Worm (Caenorhabditis elegans) whole organism, midembryonic: ENCODE results near the gene F01G4.4.

Source experiments
- T22C8.4 ChIP-seq: fragments of 200-800 bp; sonication (Bioruptor generic); IDR thresholded peaks from 2 replicates; pipeline ENCODE4 v1.3.6; 2022; ENCODE audit warnings: missing genetic modification characterization, missing compliant biosample characterization
- cog-1 ChIP-seq: sonication (generic microtip); optimal IDR thresholded peaks from 2 replicates; lab custom pipeline; 2016; ENCODE audit warnings: missing genetic modification characterization, missing compliant biosample characterization
- flt-1 ChIP-seq: fragments of 200-800 bp; sonication (Bioruptor generic); IDR thresholded peaks from 2 replicates; pipeline ENCODE4 v1.3.6; 2022; ENCODE audit warnings: missing genetic modification characterization, missing compliant biosample characterization
- klf-2 ChIP-seq: fragments of 200-800 bp; sonication (Bioruptor generic); conservative IDR thresholded peaks from 2 replicates; pipeline ENCODE4 v1.3.6; 2022; ENCODE audit warnings: missing genetic modification reagents, missing genetic modification characterization, missing compliant biosample characterization
- med-1 ChIP-seq: sonication (generic microtip); optimal IDR thresholded peaks from 2 replicates; lab custom pipeline; 2017; ENCODE audit warnings: missing genetic modification characterization, mild to moderate bottlenecking, missing compliant biosample characterization, antibody characterized with exemption, missing genetic modification reagents; ENCODE audit not compliant: insufficient read depth
- ref-1 ChIP-seq: fragments of 200-800 bp; sonication (Bioruptor generic); conservative IDR thresholded peaks from 2 replicates; pipeline ENCODE4 v1.3.6; 2022; ENCODE audit warnings: missing genetic modification reagents, missing genetic modification characterization, missing compliant biosample characterization
- tab-1 ChIP-seq: fragments of 200-800 bp; sonication (Bioruptor generic); IDR thresholded peaks from 2 replicates; pipeline ENCODE4 v1.3.6; 2022; ENCODE audit warnings: missing genetic modification characterization, missing compliant biosample characterization
- ztf-23 ChIP-seq: fragments of 200-800 bp; sonication (Bioruptor generic); IDR thresholded peaks from 2 replicates; pipeline ENCODE4 v1.3.6; 2022; ENCODE audit warnings: missing genetic modification reagents, missing genetic modification characterization, missing compliant biosample characterization
- ztf-29 ChIP-seq: fragments of 200-800 bp; sonication (Bioruptor generic); IDR thresholded peaks from 2 replicates; pipeline ENCODE4 v1.3.6; 2022; ENCODE audit warnings: missing genetic modification reagents, missing genetic modification characterization, missing compliant biosample characterization

The F01G4.4 gene

DNA sequence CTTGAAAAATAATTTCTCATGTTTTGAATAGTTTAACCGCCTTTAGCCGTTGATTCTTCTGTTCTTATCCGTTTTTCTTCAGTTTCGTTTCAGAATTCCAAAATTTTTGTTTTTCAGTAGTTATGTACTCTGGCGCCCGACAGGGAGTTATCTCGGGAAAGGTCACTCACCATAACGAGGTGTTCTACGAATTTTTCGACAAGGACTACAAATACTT, at the start of gene F01G4.4:
F01G4.4 (plus strand) TSS at position 118 of the 217 bp plus-strand sequence.
- TF ChIP-seq klf-2 (no peak), tab-1 (no peak), ztf-29 (no peak), cog-1 (tag; lab: Kevin White, UChicago) (no peak), flt-1 (GFP tag; lab: Robert Waterston, UW) (no peak), ref-1 (GFP tag; lab: Robert Waterston, UW) (no peak), med-1 (no peak), T22C8.4 (GFP tag; lab: Robert Waterston, UW) (no peak)

DNA sequence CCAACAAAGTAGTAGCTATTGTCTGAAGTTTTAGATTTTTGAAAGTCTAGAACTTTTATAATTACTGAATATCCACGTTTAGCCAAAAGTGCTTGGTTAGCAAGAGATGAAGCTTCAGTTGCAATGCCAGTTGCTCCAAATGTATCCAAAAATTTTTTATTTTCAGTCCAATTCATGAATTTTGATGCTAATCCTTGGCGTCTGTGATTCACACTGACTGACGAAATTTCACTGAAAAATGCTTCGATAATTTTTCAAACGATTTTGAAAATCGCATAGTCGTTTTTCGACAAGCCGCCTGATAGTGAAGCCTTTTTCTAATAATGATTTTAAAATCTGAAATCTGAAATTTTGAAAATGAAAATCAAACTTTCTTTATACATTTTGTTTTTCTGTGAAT, 49.1 kb upstream of the F01G4.4 start:
- TF ChIP-seq T22C8.4 (GFP tag; lab: Robert Waterston, UW) (no peak), cog-1 (tag; lab: Kevin White, UChicago) (no peak), flt-1 (GFP tag; lab: Robert Waterston, UW) (no peak), ztf-29 (no peak), klf-2 (no peak), ref-1 (GFP tag; lab: Robert Waterston, UW) (no peak), med-1 (no peak)

ce11 chrIV:11094974-11095373, 48.2 kb upstream of the F01G4.4 start, which contains the start of gene M7.8:
TSS of gene M7.8 (minus strand) at chrIV:11095085.
- TF ChIP-seq ztf-29 (no peak), cog-1 (tag; lab: Kevin White, UChicago) (no peak), med-1 (no peak)

ce11 chrIV:11097795-11098194, 45.4 kb upstream of the F01G4.4 start, which contains the start of gene M7.12:
TSS of gene M7.12 (minus strand) at chrIV:11097982.
- TF ChIP-seq klf-2 (no peak), flt-1 (GFP tag; lab: Robert Waterston, UW) (no peak), cog-1 (tag; lab: Kevin White, UChicago) (no peak), T22C8.4 (GFP tag; lab: Robert Waterston, UW) (no peak), ztf-23 (no peak), med-1 (no peak), ref-1 (GFP tag; lab: Robert Waterston, UW) (no peak), tab-1 (no peak), ztf-29 (no peak)

ce11 chrIV:11100271-11100670, 42.9 kb upstream of the F01G4.4 start, which contains the start of gene str-3:
TSS of gene str-3 (minus strand) at chrIV:11100371.
- TF ChIP-seq med-1 = no peak
- no peak for TF ChIP-seq ref-1 (GFP tag; lab: Robert Waterston, UW)
- no peak for TF ChIP-seq ztf-23
- no peak for TF ChIP-seq flt-1 (GFP tag; lab: Robert Waterston, UW)
- no peak for TF ChIP-seq klf-2

DNA sequence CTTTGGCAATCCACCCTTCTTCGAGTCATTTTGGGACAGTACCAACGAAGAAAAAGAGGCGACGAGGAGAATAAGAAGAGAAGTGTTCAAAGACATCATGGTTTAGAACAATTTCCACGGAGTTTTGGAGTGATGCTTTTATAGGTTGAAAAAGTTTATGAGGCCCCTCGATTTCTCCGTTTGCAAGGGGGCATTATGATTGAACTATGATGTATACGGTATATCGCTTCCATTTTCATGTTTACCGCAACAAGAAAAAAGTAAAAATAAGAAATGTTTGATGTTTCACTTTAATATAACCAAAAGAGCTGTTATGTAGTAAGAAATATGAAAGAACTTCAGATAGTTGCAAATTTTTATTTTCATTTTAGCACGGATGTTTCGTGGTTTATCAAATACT, 41.8 kb upstream of the F01G4.4 start, which contains the start of gene srlf-18:
srlf-18 (minus strand) TSS at position 101 of the 400 bp plus-strand sequence.
- no peak for TF ChIP-seq ztf-29
- no peak for TF ChIP-seq T22C8.4 (GFP tag; lab: Robert Waterston, UW)
- no peak for TF ChIP-seq flt-1 (GFP tag; lab: Robert Waterston, UW)
- no peak for TF ChIP-seq klf-2
- TF ChIP-seq ztf-23 = no peak
- TF ChIP-seq med-1 = no peak
- no peak for TF ChIP-seq ref-1 (GFP tag; lab: Robert Waterston, UW)
- TF ChIP-seq tab-1 = no peak
- TF ChIP-seq cog-1 (tag; lab: Kevin White, UChicago) = no peak

ce11 chrIV:11102608-11103007, 40.5 kb upstream of the F01G4.4 start, which contains the start of gene srlf-17:
TSS of gene srlf-17 (minus strand) at chrIV:11102708.
- no peak for TF ChIP-seq cog-1 (tag; lab: Kevin White, UChicago)
- no peak for TF ChIP-seq ref-1 (GFP tag; lab: Robert Waterston, UW)
- TF ChIP-seq flt-1 (GFP tag; lab: Robert Waterston, UW) = no peak
- no peak for TF ChIP-seq T22C8.4 (GFP tag; lab: Robert Waterston, UW)
- no peak for TF ChIP-seq med-1
- no peak for TF ChIP-seq klf-2

ce11 chrIV:11103501-11103900, 39.6 kb upstream of the F01G4.4 start:
- TF ChIP-seq klf-2 (no peak), ztf-29 (no peak), flt-1 (GFP tag; lab: Robert Waterston, UW) (no peak), med-1 (no peak), ztf-23 (no peak), ref-1 (GFP tag; lab: Robert Waterston, UW) (no peak), cog-1 (tag; lab: Kevin White, UChicago) (no peak), tab-1 (no peak), T22C8.4 (GFP tag; lab: Robert Waterston, UW) (no peak)

ce11 chrIV:11105724-11106123, 37.4 kb upstream of the F01G4.4 start, which contains the start of gene srlf-24:
TSS of gene srlf-24 (minus strand) at chrIV:11105824.
- TF ChIP-seq flt-1 (GFP tag; lab: Robert Waterston, UW) = no peak
- TF ChIP-seq ztf-23 = no peak
- TF ChIP-seq ztf-29 = no peak
- no peak for TF ChIP-seq T22C8.4 (GFP tag; lab: Robert Waterston, UW)
- TF ChIP-seq ref-1 (GFP tag; lab: Robert Waterston, UW) = no peak
- no peak for TF ChIP-seq cog-1 (tag; lab: Kevin White, UChicago)
- no peak for TF ChIP-seq tab-1
- no peak for TF ChIP-seq med-1
- TF ChIP-seq klf-2 = no peak

DNA sequence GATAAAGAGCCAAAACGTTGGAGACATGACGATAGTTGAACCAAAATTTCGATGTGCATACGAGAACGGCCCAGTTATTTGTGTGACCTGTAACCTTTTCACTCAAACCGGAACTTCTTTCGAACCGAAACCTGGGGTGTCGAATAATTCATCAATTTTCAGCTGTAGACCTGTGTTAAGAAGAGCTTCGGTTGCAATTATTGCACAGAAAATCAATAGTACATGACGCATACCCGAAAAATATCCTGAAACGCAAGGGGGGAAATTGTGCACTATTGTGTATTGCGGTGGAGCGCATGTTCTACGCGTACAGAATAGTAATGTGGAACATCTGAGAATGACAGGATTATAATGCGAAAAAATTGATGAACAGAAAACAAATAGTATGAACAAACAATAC, 33.4 kb upstream of the F01G4.4 start, which contains the start of gene pigk-1:
pigk-1 (minus strand) TSS at position 248 of the 400 bp plus-strand sequence.
- TF ChIP-seq ztf-23 = no peak
- TF ChIP-seq T22C8.4 (GFP tag; lab: Robert Waterston, UW) = no peak
- TF ChIP-seq tab-1 = no peak
- TF ChIP-seq klf-2 = no peak
- TF ChIP-seq med-1 = no peak
- no peak for TF ChIP-seq ztf-29
- no peak for TF ChIP-seq cog-1 (tag; lab: Kevin White, UChicago)

ce11 chrIV:11110995-11111619, 32.0 kb upstream of the F01G4.4 start, which contains the start of gene rps-5:
TSS of gene rps-5 (minus strand) at chrIV:11111045.
- no peak for TF ChIP-seq ztf-29
- TF ChIP-seq tab-1 = no peak
- no peak for TF ChIP-seq ref-1 (GFP tag; lab: Robert Waterston, UW)
- TF ChIP-seq ztf-23 = no peak
- TF ChIP-seq cog-1 (tag; lab: Kevin White, UChicago) = no peak
- TF ChIP-seq med-1 = no peak
- TF ChIP-seq T22C8.4 (GFP tag; lab: Robert Waterston, UW) = no peak
- no peak for TF ChIP-seq flt-1 (GFP tag; lab: Robert Waterston, UW)
- TF ChIP-seq klf-2 = no peak
